Worm (Caenorhabditis elegans): ENCODE data around the gene mltn-8.
A peak's percentile ranks its signal among the peaks of the same experiment; 100 is the strongest.

The mltn-8 gene

ce11 chrV:396309-396708 lies 16.2 kb upstream of the mltn-8 start, which contains the start of gene nhr-253:
Gene nhr-253, plus strand, starts transcription at chrV:396593.
- TF ChIP-seq fkh-10 (GFP tag; optimal IDR thresholded peaks at IDR 0.05): no peak
- TF ChIP-seq ZK546.5 (tag; optimal IDR thresholded peaks at IDR 0.05): no peak
- TF ChIP-seq hlh-30 (tag; optimal IDR thresholded peaks at IDR 0.05; ENCODE audit: insufficient read depth): no peak
- no peak for TF ChIP-seq ceh-28 (tag; optimal IDR thresholded peaks at IDR 0.05)

- TF ChIP-seq arid-1 (GFP tag; conservative IDR thresholded peaks at IDR 0.05) (no peak), nhr-11 (tag; optimal IDR thresholded peaks at IDR 0.05) (peak; percentile 31)
These were observed 12.2 kb upstream of the mltn-8 start, which contains the start of gene nhr-254 for ce11 chrV:392199-392678. Gene nhr-254, plus strand, starts transcription at chrV:392628.

ce11 chrV:388397-388796 lies 8.3 kb upstream of the mltn-8 start, which contains the start of gene ZK6.6:
Gene ZK6.6, plus strand, starts transcription at chrV:388697.
- TF ChIP-seq hmg-1.1 (GFP tag; IDR thresholded peaks at IDR 0.05) (no peak), gei-8 (GFP tag; optimal IDR thresholded peaks at IDR 0.05) (peak; percentile 20)

- peak; percentile 96 for TF ChIP-seq nhr-28 (tag; optimal IDR thresholded peaks at IDR 0.05)
- TF ChIP-seq ceh-82 (tag; optimal IDR thresholded peaks at IDR 0.05): no peak
- TF ChIP-seq F44E2.7 (GFP tag; IDR thresholded peaks at IDR 0.05): no peak
- no peak for TF ChIP-seq egl-27 (tag; optimal IDR thresholded peaks at IDR 0.05)
- no peak for TF ChIP-seq ZK337.2 (GFP tag; IDR thresholded peaks at IDR 0.05)
- TF ChIP-seq F37D6.2 (tag; optimal IDR thresholded peaks at IDR 0.05): no peak
- no peak for TF ChIP-seq lir-3 (tag; optimal IDR thresholded peaks at IDR 0.05)
- TF ChIP-seq ztf-11 (tag; optimal IDR thresholded peaks at IDR 0.05): no peak
- no peak for TF ChIP-seq D1046.2 (GFP tag; IDR thresholded peaks at IDR 0.05)
- no peak for TF ChIP-seq lsy-2 (tag; optimal IDR thresholded peaks at IDR 0.05)
- TF ChIP-seq mes-2 (tag; optimal IDR thresholded peaks at IDR 0.05; ENCODE audit: poor library complexity, severe bottlenecking): peak; percentile 27
- TF ChIP-seq nhr-237 (tag; optimal IDR thresholded peaks at IDR 0.05): no peak
- no peak for TF ChIP-seq nhr-11 (tag; optimal IDR thresholded peaks at IDR 0.05)
- no peak for TF ChIP-seq spr-1 (tag; optimal IDR thresholded peaks at IDR 0.05)
- TF ChIP-seq hlh-30 (tag; optimal IDR thresholded peaks at IDR 0.05; ENCODE audit: insufficient read depth): peak; percentile 50
- peak; percentile 87 for TF ChIP-seq php-3 (GFP tag; IDR thresholded peaks at IDR 0.05)
- TF ChIP-seq lin-29 (GFP tag; IDR thresholded peaks at IDR 0.05): no peak
- TF ChIP-seq rbr-2 (tag; optimal IDR thresholded peaks at IDR 0.05): no peak
- peak; percentile 48 for TF ChIP-seq nhr-102 (tag; optimal IDR thresholded peaks at IDR 0.05)
- no peak for TF ChIP-seq egl-43 (GFP tag; IDR thresholded peaks at IDR 0.05)
- TF ChIP-seq mep-1 (tag; optimal IDR thresholded peaks at IDR 0.05): no peak
- no peak for TF ChIP-seq daf-12 (tag; optimal IDR thresholded peaks at IDR 0.05)
- no peak for TF ChIP-seq hmg-1.1 (GFP tag; IDR thresholded peaks at IDR 0.05)
- no peak for TF ChIP-seq zfp-3 (GFP tag; conservative IDR thresholded peaks at IDR 0.05)
- TF ChIP-seq unc-130 (GFP tag; optimal IDR thresholded peaks at IDR 0.05): no peak
- TF ChIP-seq jun-1 (tag; optimal IDR thresholded peaks at IDR 0.05): no peak
- no peak for TF ChIP-seq pha-4 (GFP tag; IDR thresholded peaks at IDR 0.05)
- TF ChIP-seq pha-4 (tag; optimal IDR thresholded peaks at IDR 0.05): no peak
- peak in 1 of 2 experiments; percentile 48 for TF ChIP-seq mdl-1 (tag; optimal IDR thresholded peaks at IDR 0.05)
- TF ChIP-seq arid-1 (GFP tag; conservative IDR thresholded peaks at IDR 0.05): no peak
- no peak for TF ChIP-seq ctbp-1 (GFP tag; IDR thresholded peaks at IDR 0.05)
- TF ChIP-seq saeg-2 (GFP tag; IDR thresholded peaks at IDR 0.05): no peak
- 0 out of 2 replicates have a peak, but pooled peaks have one; percentile 34 for TF ChIP-seq tra-1 (GFP tag; IDR thresholded peaks at IDR 0.05)
- no peak for TF ChIP-seq gei-8 (GFP tag; optimal IDR thresholded peaks at IDR 0.05)
- TF ChIP-seq hlh-11 (tag; optimal IDR thresholded peaks at IDR 0.05): peak; percentile 73
- TF ChIP-seq unc-62 (GFP tag; optimal IDR thresholded peaks at IDR 0.05 in 1 of 2): no peak
- TF ChIP-seq unc-62 (tag; optimal IDR thresholded peaks at IDR 0.05): no peak
- TF ChIP-seq daf-16 (GFP tag; optimal IDR thresholded peaks at IDR 0.05): no peak
- peak; percentile 72 for TF ChIP-seq daf-16 (tag; optimal IDR thresholded peaks at IDR 0.05)
- no peak for TF ChIP-seq lim-7 (GFP tag; IDR thresholded peaks at IDR 0.05)
- TF ChIP-seq mxl-2 (GFP tag; conservative IDR thresholded peaks at IDR 0.05): no peak
- no peak for TF ChIP-seq nhr-25 (tag; optimal IDR thresholded peaks at IDR 0.05; ENCODE audit: borderline replicate concordance, insufficient read depth)
These were observed 5.4 kb upstream of the mltn-8 start, which contains the start of gene lipl-5 for ce11 chrV:385488-385887. Gene lipl-5, plus strand, starts transcription at chrV:385746.
